Fruit fly (Drosophila melanogaster): ENCODE measurements around the gene Zmynd8.

Zmynd8 gene

DNA sequence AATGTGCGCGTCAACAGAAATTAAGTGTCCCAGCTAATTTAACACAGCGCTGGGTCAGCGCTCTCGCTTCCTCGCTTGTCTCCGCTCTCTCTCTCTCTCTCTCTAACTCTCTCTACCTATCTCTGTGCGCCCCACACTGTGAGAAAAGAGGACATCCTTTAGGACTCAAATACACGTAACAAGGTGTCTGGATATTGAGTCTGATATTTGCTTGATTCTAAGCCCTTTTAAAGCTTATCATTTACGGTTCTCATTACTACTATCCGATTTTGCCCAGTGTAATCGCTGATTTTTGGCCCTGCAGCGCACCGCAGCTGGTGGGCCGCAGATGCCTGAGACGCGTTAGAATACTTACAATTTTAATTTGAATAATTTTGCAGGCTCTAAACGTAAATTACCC, 32.8 kb upstream of the Zmynd8 start (continued):
- TF ChIP-seq sna (GFP tag; IDR thresholded peaks at IDR 0.05; ENCODE audit: partially characterized antibody) (no peak), trh (GFP tag; optimal IDR thresholded peaks at IDR 0.05) (no peak), H2.0 (GFP tag; IDR thresholded peaks at IDR 0.05) (no peak), zf30C (GFP tag; optimal IDR thresholded peaks at IDR 0.05) (peak; percentile 29), Mes4 (GFP tag; optimal IDR thresholded peaks at IDR 0.05) (no peak), CG3407 (GFP tag; optimal IDR thresholded peaks at IDR 0.05) (no peak), pho (GFP tag; optimal IDR thresholded peaks at IDR 0.05) (peak; percentile 30), NK7.1 (GFP tag; optimal IDR thresholded peaks at IDR 0.05) (no peak), E2f1 (GFP tag; IDR thresholded peaks at IDR 0.05) (0 out of 2 replicates have a peak, but pooled peaks have one; percentile 21), Nf-YB (GFP tag; optimal IDR thresholded peaks at IDR 0.05) (no peak), chif (GFP tag; optimal IDR thresholded peaks at IDR 0.05) (no peak), Oaz (GFP tag; IDR thresholded peaks at IDR 0.05) (0 out of 2 replicates have a peak, but pooled peaks have one; percentile 24), CG3163 (GFP tag; optimal IDR thresholded peaks at IDR 0.05) (no peak), cwo (GFP tag; optimal IDR thresholded peaks at IDR 0.05) (peak; percentile 35), CG10959 (GFP tag; IDR thresholded peaks at IDR 0.05) (no peak), CG43689 (GFP tag; IDR thresholded peaks at IDR 0.05) (no peak), Hmr (GFP tag; optimal IDR thresholded peaks at IDR 0.05) (peak; percentile 67), Xrp1 (GFP tag; IDR thresholded peaks at IDR 0.05) (no peak), CG10274 (GFP tag; optimal IDR thresholded peaks at IDR 0.05) (no peak), stc (GFP tag; IDR thresholded peaks at IDR 0.05) (no peak), CG4282 (GFP tag; optimal IDR thresholded peaks at IDR 0.05) (no peak), CG13296 (GFP tag; optimal IDR thresholded peaks at IDR 0.05) (no peak), CG30431 (GFP tag; optimal IDR thresholded peaks at IDR 0.05) (no peak), CG1792 (GFP tag; optimal IDR thresholded peaks at IDR 0.05) (peak; percentile 29), CG11247 (GFP tag; IDR thresholded peaks at IDR 0.05) (no peak), CG10147 (GFP tag; optimal IDR thresholded peaks at IDR 0.05) (no peak)

DNA sequence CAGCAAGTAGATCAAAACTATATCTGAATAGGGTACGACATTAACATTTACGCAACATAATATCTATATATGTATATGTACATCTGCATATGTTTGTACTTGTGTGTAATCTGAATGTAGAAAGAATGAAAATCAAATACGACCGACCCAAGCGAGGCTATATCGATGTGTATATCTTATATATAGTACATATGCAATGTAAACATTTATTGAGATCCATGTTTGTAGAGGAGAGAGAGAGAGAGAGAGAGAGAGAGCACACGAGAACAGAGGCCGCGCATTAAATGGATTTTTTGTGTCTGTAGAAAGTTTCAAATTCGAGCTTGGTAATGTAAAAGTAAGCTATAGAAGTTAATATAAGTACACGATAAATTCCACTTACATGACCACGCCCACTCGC, 6.5 kb upstream of the Zmynd8 start:
- TF ChIP-seq CG17829 (tag; optimal IDR thresholded peaks at IDR 0.05) (no peak), Dp (GFP tag; optimal IDR thresholded peaks at IDR 0.05) (no peak), Trl (optimal IDR thresholded peaks at IDR 0.05) (peak; percentile 27 to 46), Trl (GFP tag; optimal IDR thresholded peaks at IDR 0.05) (no peak), cg (GFP tag; optimal IDR thresholded peaks at IDR 0.05) (peak; percentile 32), sens (GFP tag) (peak; percentile 55), Six4 (GFP tag; optimal IDR thresholded peaks at IDR 0.05) (no peak), kni (GFP tag; optimal IDR thresholded peaks at IDR 0.05) (peak; percentile 77), fu2 (GFP tag; optimal IDR thresholded peaks at IDR 0.05) (no peak)

DNA sequence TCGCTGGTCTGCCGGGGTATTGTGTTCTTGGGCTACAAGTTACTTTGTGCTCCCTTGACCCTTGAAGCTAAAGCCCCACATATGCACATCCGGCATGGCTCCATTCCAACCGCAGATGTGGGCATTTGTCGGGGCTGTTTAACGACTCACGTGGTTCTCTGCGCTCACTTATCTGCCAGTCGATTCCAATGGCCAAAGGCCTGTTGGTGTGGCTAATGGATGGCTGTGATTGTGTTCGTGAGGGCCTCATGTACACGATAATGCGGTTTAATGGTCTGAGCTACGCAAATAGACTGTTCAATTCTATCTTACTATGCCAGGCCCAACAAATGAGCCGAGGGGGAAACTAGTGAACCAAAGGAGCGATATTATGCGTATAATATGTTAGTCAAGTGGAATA, 3.4 kb downstream of the Zmynd8 start:
- no peak for TF ChIP-seq esg (GFP tag; conservative IDR thresholded peaks at IDR 0.05)
- TF ChIP-seq Hmr (GFP tag; optimal IDR thresholded peaks at IDR 0.05), result no peak
- TF ChIP-seq sna (GFP tag; IDR thresholded peaks at IDR 0.05; ENCODE audit: partially characterized antibody), result no peak
- peak; percentile 1 for TF ChIP-seq cwo (GFP tag; optimal IDR thresholded peaks at IDR 0.05)
- TF ChIP-seq Drgx (GFP tag; IDR thresholded peaks at IDR 0.05), result no peak
- TF ChIP-seq schlank (tag; optimal IDR thresholded peaks at IDR 0.05), result no peak
- peak; percentile 24 for TF ChIP-seq Med (GFP tag)
- TF ChIP-seq CG7987 (GFP tag; optimal IDR thresholded peaks at IDR 0.05), result peak; percentile 2
- no peak for TF ChIP-seq Ets65A (GFP tag)
- TF ChIP-seq cg (GFP tag; optimal IDR thresholded peaks at IDR 0.05), result peak; percentile 10
- TF ChIP-seq grau (tag; optimal IDR thresholded peaks at IDR 0.05), result no peak
- peak; percentile 2 for TF ChIP-seq nom (GFP tag; optimal IDR thresholded peaks at IDR 0.05)
- no peak for TF ChIP-seq CG9797 (GFP tag; optimal IDR thresholded peaks at IDR 0.05)
- 0 out of 4 replicates have a peak, but pooled peaks have one; percentile 57 for TF ChIP-seq chinmo (GFP tag; IDR thresholded peaks at IDR 0.05; ENCODE audit: partially characterized antibody)
- TF ChIP-seq gcm (GFP tag; optimal IDR thresholded peaks at IDR 0.05), result peak; percentile 22

All from whole organism, embryonic.